Fruit fly (Drosophila melanogaster) whole organism, embryonic: ENCODE data around the gene Tnpo.

ENCODE experiments used
- Blimp-1 ChIP-seq: fragments of 200-800 bp; sonication (Bioruptor generic); optimal IDR thresholded peaks from 3 replicates; lab custom pipeline; 2018; ENCODE audit warnings: missing biosample characterization, missing genetic modification characterization, mild to moderate bottlenecking, moderate library complexity, missing genetic modification reagents
- CG10431 ChIP-seq: fragments of 200-800 bp; sonication (Bioruptor generic); optimal IDR thresholded peaks from 3 replicates; lab custom pipeline; 2018; ENCODE audit warnings: missing biosample characterization, mild to moderate bottlenecking, missing genetic modification characterization
- CG10979 ChIP-seq: fragments of 200-800 bp; sonication (Bioruptor generic); optimal IDR thresholded peaks from 2 replicates; lab custom pipeline; 2018; ENCODE audit warnings: missing biosample characterization, mild to moderate bottlenecking, missing genetic modification characterization, moderate library complexity
- CG11093 ChIP-seq: fragments of 200-800 bp; sonication (Bioruptor generic); IDR thresholded peaks from 3 replicates; pipeline ENCODE4 v1.3.6; 2022; ENCODE audit warnings: missing biosample characterization, missing genetic modification characterization
- CG12236 ChIP-seq: fragments of 200-800 bp; sonication (Bioruptor generic); optimal IDR thresholded peaks from 2 replicates; lab custom pipeline; 2016; ENCODE audit warnings: missing biosample characterization, missing genetic modification characterization
- CG12391 ChIP-seq: fragments of 200-800 bp; sonication (Bioruptor generic); optimal IDR thresholded peaks from 3 replicates; lab custom pipeline; 2018; ENCODE audit warnings: missing biosample characterization, mild to moderate bottlenecking, missing genetic modification characterization, moderate library complexity
- CG13287 ChIP-seq: fragments of 200-800 bp; sonication (Bioruptor generic); IDR thresholded peaks from 2 replicates; pipeline ENCODE4 v1.3.6; 2022; ENCODE audit warnings: missing biosample characterization, missing genetic modification characterization; ENCODE audit not compliant: partially characterized antibody
- CG13424 ChIP-seq: fragments of 200-800 bp; sonication (Bioruptor generic); optimal IDR thresholded peaks from 2 replicates; lab custom pipeline; 2019; ENCODE audit warnings: missing biosample characterization, mild to moderate bottlenecking, missing genetic modification characterization, moderate library complexity
- CG15696 ChIP-seq: fragments of 200-800 bp; sonication (Bioruptor generic); optimal IDR thresholded peaks from 2 replicates; lab custom pipeline; 2019; ENCODE audit warnings: missing biosample characterization, mild to moderate bottlenecking, missing genetic modification characterization, moderate library complexity
- CG18262 ChIP-seq: fragments of 200-800 bp; optimal IDR thresholded peaks from 3 replicates; lab custom pipeline; 2019; ENCODE audit warnings: missing biosample characterization, mild to moderate bottlenecking, missing genetic modification characterization, moderate library complexity
- CG3163 ChIP-seq: fragments of 200-800 bp; sonication (Bioruptor generic); optimal IDR thresholded peaks from 3 replicates; lab custom pipeline; 2016; ENCODE audit warnings: missing biosample characterization, missing genetic modification characterization
- CG43689 ChIP-seq: fragments of 200-800 bp; sonication (Bioruptor generic); IDR thresholded peaks from 2 replicates; pipeline ENCODE4 v1.3.6; 2022; ENCODE audit warnings: missing biosample characterization, missing genetic modification characterization
- CG7556 ChIP-seq: fragments of 200-800 bp; sonication (Bioruptor generic); optimal IDR thresholded peaks from 2 replicates; lab custom pipeline; 2017; ENCODE audit warnings: missing biosample characterization, mild to moderate bottlenecking, missing genetic modification characterization
- CG9727 ChIP-seq: fragments of 200-800 bp; sonication (Bioruptor generic); optimal IDR thresholded peaks from 3 replicates; lab custom pipeline; 2017; ENCODE audit warnings: missing biosample characterization, mild to moderate bottlenecking, missing genetic modification characterization
- CrebB ChIP-seq: fragments of 200-800 bp; sonication (Bioruptor generic); optimal IDR thresholded peaks from 3 replicates; lab custom pipeline; 2018; ENCODE audit warnings: missing biosample characterization, mild to moderate bottlenecking, missing genetic modification characterization
- Deaf1 ChIP-seq: fragments of 200-800 bp; optimal IDR thresholded peaks from 3 replicates; lab custom pipeline; 2019; ENCODE audit warnings: missing biosample characterization, mild to moderate bottlenecking, missing genetic modification characterization, moderate library complexity
- E2f1 ChIP-seq: fragments of 200-800 bp; sonication (Bioruptor generic); IDR thresholded peaks from 2 replicates; pipeline ENCODE4 v1.3.6; 2022; ENCODE audit warnings: missing biosample characterization, missing genetic modification characterization
- Eip74EF ChIP-seq, 2 experiments: fragments of 200-800 bp in 1 of 2; fragments of >200 bp in 1 of 2; sonication (Bioruptor generic) in 1 of 2; optimal IDR thresholded peaks; 2 replicates each; lab custom pipeline; 2017 to 2019; ENCODE audit warnings: missing biosample characterization in 2 of 2, missing genetic modification characterization in 2 of 2, mild to moderate bottlenecking in 1 of 2, moderate library complexity in 1 of 2
- Ets65A ChIP-seq: fragments of 200-800 bp; sonication (Bioruptor generic); peaks from one replicate; lab custom pipeline; 2016; ENCODE audit warnings: missing biosample characterization, missing genetic modification characterization
- MESR4 ChIP-seq: fragments of 200-800 bp; sonication (Bioruptor generic); optimal IDR thresholded peaks from 2 replicates; lab custom pipeline; 2018; ENCODE audit warnings: missing biosample characterization, mild to moderate bottlenecking, missing genetic modification characterization, moderate library complexity
- Mrtf ChIP-seq: fragments of 200-800 bp; sonication (Bioruptor generic); IDR thresholded peaks from 3 replicates; pipeline ENCODE4 v1.3.6; 2022; ENCODE audit warnings: missing biosample characterization, missing genetic modification characterization
- Ssrp ChIP-seq: fragments of 200-800 bp; sonication (Bioruptor generic); optimal IDR thresholded peaks from 2 replicates; lab custom pipeline; 2018; ENCODE audit warnings: missing biosample characterization, mild to moderate bottlenecking, missing genetic modification characterization, moderate library complexity
- ap ChIP-seq: fragments of 200-800 bp; sonication (Bioruptor generic); IDR thresholded peaks from 2 replicates; pipeline ENCODE4 v1.3.6; 2022; ENCODE audit warnings: missing biosample characterization, missing genetic modification characterization
- cas ChIP-seq: fragments of 200-800 bp; sonication (Bioruptor generic); IDR thresholded peaks from 2 replicates; pipeline ENCODE4 v1.3.6; 2022; ENCODE audit warnings: missing biosample characterization, missing genetic modification characterization
- cato ChIP-seq: fragments of 200-800 bp; sonication (Bioruptor generic); optimal IDR thresholded peaks from 2 replicates; lab custom pipeline; 2016; ENCODE audit warnings: missing biosample characterization, missing genetic modification characterization, borderline replicate concordance
- dan ChIP-seq: fragments of 200-800 bp; sonication (Bioruptor generic); IDR thresholded peaks from 2 replicates; pipeline ENCODE4 v1.3.6; 2022; ENCODE audit warnings: missing biosample characterization, missing genetic modification characterization
- dmrt11E ChIP-seq: fragments of 200-800 bp; sonication (Bioruptor generic); optimal IDR thresholded peaks from 3 replicates; lab custom pipeline; 2018; ENCODE audit warnings: missing biosample characterization, mild to moderate bottlenecking, missing genetic modification characterization, moderate library complexity
- eyg ChIP-seq: fragments of 200-800 bp; sonication (Bioruptor generic); optimal IDR thresholded peaks from 3 replicates; lab custom pipeline; 2016; ENCODE audit warnings: missing biosample characterization, missing genetic modification characterization
- gsb-n ChIP-seq: fragments of 200-800 bp; sonication (Bioruptor generic); optimal IDR thresholded peaks from 3 replicates; lab custom pipeline; 2018; ENCODE audit warnings: missing biosample characterization, mild to moderate bottlenecking, missing genetic modification characterization
- lola ChIP-seq, 3 experiments: fragments of >200 bp in 2 of 3; fragments of 200-800 bp in 1 of 3; sonication (Bioruptor generic) in 1 of 3; optimal IDR thresholded peaks; 2 replicates each; lab custom pipeline; 2017 to 2019; ENCODE audit warnings: missing biosample characterization in 3 of 3, missing genetic modification characterization in 3 of 3, mild to moderate bottlenecking in 1 of 3, moderate library complexity in 1 of 3
- nmo ChIP-seq: fragments of 200-800 bp; sonication (Bioruptor generic); optimal IDR thresholded peaks from 2 replicates; lab custom pipeline; 2018; ENCODE audit warnings: missing biosample characterization, mild to moderate bottlenecking, missing genetic modification characterization, moderate library complexity
- prd ChIP-seq, 3 experiments: fragments of >200 bp in 2 of 3; fragments of 200-800 bp in 1 of 3; sonication (Bioruptor generic) in 1 of 3; optimal IDR thresholded peaks in 2 of 3; IDR thresholded peaks in 1 of 3; 2 replicates in 2 of 3; 3 replicates in 1 of 3; pipeline versions ENCODE4 v1.3.6 to Lab custom; 2017 to 2022; ENCODE audit warnings: missing biosample characterization in 1 of 3, missing genetic modification characterization in 1 of 3
- row ChIP-seq: fragments of 200-800 bp; sonication (Bioruptor generic); IDR thresholded peaks from 3 replicates; pipeline ENCODE4 v1.3.6; 2022; ENCODE audit warnings: missing biosample characterization, missing genetic modification characterization
- sens ChIP-seq: fragments of 200-800 bp; sonication (Bioruptor generic); peaks from one replicate; lab custom pipeline; 2016; ENCODE audit warnings: missing biosample characterization, missing genetic modification characterization
- zen2 ChIP-seq: fragments of 200-800 bp; sonication (Bioruptor generic); IDR thresholded peaks from 3 replicates; pipeline ENCODE4 v1.3.6; 2022; ENCODE audit warnings: missing biosample characterization, missing genetic modification characterization; ENCODE audit not compliant: partially characterized antibody

Tnpo gene

dm6 chr3L:6159863-6160262 lies 33.4 kb upstream of the Tnpo start (continued):
- peak; percentile 68 for TF ChIP-seq CG10979 (tag; lab: Kevin White, UChicago)
- peak; percentile 55 for TF ChIP-seq sens (GFP tag; lab: Kevin White, UChicago)
- TF ChIP-seq ap (GFP tag; lab: Robert Waterston, UW), result no peak
- no peak for TF ChIP-seq CrebB (tag; lab: Kevin White, UChicago)
- peak; percentile 40 for TF ChIP-seq Blimp-1 (GFP tag; lab: Kevin White, UChicago)
- TF ChIP-seq CG13424 (tag; lab: Kevin White, UChicago), result peak; percentile 12
- peak; percentile 16 for TF ChIP-seq CG15696 (tag; lab: Kevin White, UChicago)
- no peak for TF ChIP-seq E2f1 (GFP tag; lab: Robert Waterston, UW)
- no peak for TF ChIP-seq eyg (GFP tag; lab: Kevin White, UChicago)
- TF ChIP-seq CG12236, result no peak
- TF ChIP-seq CG13287 (GFP tag; lab: Robert Waterston, UW), result no peak
- TF ChIP-seq CG12391 (tag; lab: Kevin White, UChicago), result peak; percentile 47
- TF ChIP-seq CG3163 (GFP tag; lab: Kevin White, UChicago), result no peak
- no peak for TF ChIP-seq dan
- peak; percentile 23 for TF ChIP-seq CG9727 (GFP tag; lab: Kevin White, UChicago)
- TF ChIP-seq, all 482 proteins: peak for 38

DNA sequence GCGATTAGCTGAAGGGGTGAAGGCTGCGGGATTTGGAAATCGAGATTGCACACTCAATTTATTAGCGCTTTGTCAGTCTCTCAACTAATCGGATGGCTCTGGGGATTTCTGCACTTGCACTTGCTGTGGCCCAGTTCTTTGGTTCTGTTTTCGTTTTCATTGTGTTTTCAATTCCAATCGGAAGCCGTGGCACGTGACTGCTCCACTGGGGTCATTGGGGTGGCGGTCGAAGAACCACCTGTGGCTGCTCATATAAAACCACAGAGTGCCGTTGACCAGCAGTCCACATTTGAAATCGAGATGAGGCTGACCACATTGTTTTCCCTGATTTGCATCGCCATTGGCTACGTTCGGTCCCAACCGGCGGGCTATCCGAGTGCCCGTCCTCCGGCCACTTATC lies 32.8 kb upstream of the Tnpo start, which contains the start of gene Cpr65Az:
TSS of gene Cpr65Az (plus strand) at position 301 of the 400 bp plus-strand sequence.
- TF ChIP-seq sens (GFP tag; lab: Kevin White, UChicago) (peak; percentile 14), Mrtf (GFP tag; lab: Robert Waterston, UW) (no peak)

- TF ChIP-seq Ets65A, result peak; percentile 65
- no peak for TF ChIP-seq CG7556 (GFP tag; lab: Kevin White, UChicago)
- no peak for TF ChIP-seq CG43689
- no peak for TF ChIP-seq CG11093 (GFP tag; lab: Robert Waterston, UW)
- TF ChIP-seq Ssrp (tag; lab: Kevin White, UChicago), result peak; percentile 34
- 0 out of 3 replicates have a peak, but pooled peaks have one; percentile 36 for TF ChIP-seq Mrtf (GFP tag; lab: Robert Waterston, UW)
- no peak for TF ChIP-seq prd (optimal IDR thresholded peaks at IDR 0.05; lab: Kevin White, UChicago)
- 0 out of 3 replicates have a peak, but pooled peaks have one; percentile 11 for TF ChIP-seq prd (GFP tag; IDR thresholded peaks at IDR 0.05; lab: Robert Waterston, UW)
- no peak for TF ChIP-seq CG10431 (GFP tag; lab: Kevin White, UChicago)
- TF ChIP-seq CG12391 (tag; lab: Kevin White, UChicago), result peak; percentile 28
- TF ChIP-seq cato (GFP tag; lab: Kevin White, UChicago), result no peak
- TF ChIP-seq Eip74EF (GFP tag; optimal IDR thresholded peaks at IDR 0.05; lab: Kevin White, UChicago), result no peak
- TF ChIP-seq nmo, result peak; percentile 46
- peak; percentile 39; the same call in 2 of the 3 replicates for TF ChIP-seq row (GFP tag; lab: Robert Waterston, UW)
- no peak for TF ChIP-seq zen2
- no peak for TF ChIP-seq cas
- no peak for TF ChIP-seq Deaf1 (tag; lab: Kevin White, UChicago)
- TF ChIP-seq MESR4 (GFP tag; lab: Kevin White, UChicago), result no peak
- TF ChIP-seq dmrt11E (tag; lab: Kevin White, UChicago), result peak; percentile 63
- peak in 1 of 3 experiments; percentile 71 for TF ChIP-seq lola (GFP tag; optimal IDR thresholded peaks at IDR 0.05; lab: Kevin White, UChicago)
- TF ChIP-seq CG13424 (tag; lab: Kevin White, UChicago), result peak; percentile 20
- TF ChIP-seq CG10979 (tag; lab: Kevin White, UChicago), result peak; percentile 37
- TF ChIP-seq gsb-n, result peak; percentile 58
- TF ChIP-seq CG18262, result peak; percentile 69
Observed at dm6 chr3L:6161997-6162396, 31.3 kb upstream of the Tnpo start.
